Fruit fly (Drosophila melanogaster) whole organism, wandering third instar larva: Measurements from ENCODE around the gene CG13003.

Experiments used
- CG32264 ChIP-seq: fragments of 200-800 bp; sonication (Bioruptor generic); optimal IDR thresholded peaks from 2 replicates; lab custom pipeline; 2016; ENCODE audit warnings: missing biosample characterization, missing genetic modification characterization
- Dfd ChIP-seq: fragments of >200 bp; optimal IDR thresholded peaks from 2 replicates; lab custom pipeline; 2017; ENCODE audit warnings: missing biosample characterization, missing genetic modification characterization
- Dif ChIP-seq: fragments of 200-275, 200-300 bp; sonication (Bioruptor generic); optimal IDR thresholded peaks from 2 replicates; lab custom pipeline; 2018; ENCODE audit warnings: missing biosample characterization, missing genetic modification characterization; ENCODE audit not compliant: partially characterized antibody
- HLH106 ChIP-seq: fragments of 200-800 bp; optimal IDR thresholded peaks from 3 replicates; lab custom pipeline; 2019; ENCODE audit warnings: missing biosample characterization, mild to moderate bottlenecking, missing genetic modification characterization, moderate library complexity
- Hr83 ChIP-seq: fragments of 200-300 bp; sonication (Bioruptor generic); optimal IDR thresholded peaks from 2 replicates; lab custom pipeline; 2016; ENCODE audit warnings: missing biosample characterization, mild to moderate bottlenecking, missing genetic modification characterization, moderate library complexity; ENCODE audit not compliant: poor library complexity, severe bottlenecking
- N ChIP-seq: fragments of >200 bp; optimal IDR thresholded peaks from 2 replicates; lab custom pipeline; 2018; ENCODE audit warnings: missing biosample characterization, missing external identifiers, missing genetic modification characterization
- OdsH ChIP-seq: fragments of 200-800 bp; sonication (Bioruptor generic); optimal IDR thresholded peaks from 2 replicates; lab custom pipeline; 2016; ENCODE audit warnings: missing biosample characterization, mild to moderate bottlenecking, missing genetic modification characterization
- Rel ChIP-seq, 2 experiments: fragments of 200-800 bp; sonication (Bioruptor generic) in 1 of 2; optimal IDR thresholded peaks; 2 replicates in 1 of 2; 3 replicates in 1 of 2; lab custom pipeline; 2016 to 2019; ENCODE audit warnings: mild to moderate bottlenecking in 2 of 2, missing biosample characterization in 2 of 2, missing genetic modification characterization in 2 of 2, moderate library complexity in 1 of 2
- Vsx2 ChIP-seq: fragments of 200-300, 225-300 bp; sonication (Bioruptor generic); optimal IDR thresholded peaks from 2 replicates; lab custom pipeline; 2018; ENCODE audit warnings: missing biosample characterization, missing genetic modification characterization; ENCODE audit not compliant: partially characterized antibody
- br ChIP-seq: fragments of 200-800 bp; sonication (Bioruptor generic); optimal IDR thresholded peaks from 2 replicates; lab custom pipeline; 2016; ENCODE audit warnings: missing biosample characterization, missing genetic modification characterization
- brk ChIP-seq: fragments of 200-800 bp; sonication (Bioruptor generic); optimal IDR thresholded peaks from 2 replicates; lab custom pipeline; 2016; ENCODE audit warnings: missing biosample characterization, mild to moderate bottlenecking, missing genetic modification characterization
- dl ChIP-seq, 2 experiments: fragments of 175-275, 200-275 bp in 1 of 2; fragments of 200-275 bp in 1 of 2; sonication (Bioruptor generic); optimal IDR thresholded peaks; lab custom pipeline; 2018; ENCODE audit warnings: mild to moderate bottlenecking in 2 of 2, missing biosample characterization in 2 of 2, missing genetic modification characterization in 2 of 2, moderate library complexity in 2 of 2; ENCODE audit not compliant: partially characterized antibody in 2 of 2, insufficient read depth in 1 of 2
- dmrt93B ChIP-seq: fragments of 200-800 bp; sonication (Bioruptor generic); optimal IDR thresholded peaks from 2 replicates; lab custom pipeline; 2018; ENCODE audit warnings: missing biosample characterization, mild to moderate bottlenecking, missing genetic modification characterization
- dsf ChIP-seq: sonication (Bioruptor generic); optimal IDR thresholded peaks from 2 replicates; lab custom pipeline; 2016; ENCODE audit warnings: missing biosample characterization, missing genetic modification characterization, borderline replicate concordance
- ey ChIP-seq: fragments of 200-800 bp; sonication (Bioruptor generic); optimal IDR thresholded peaks from 2 replicates; lab custom pipeline; 2016; ENCODE audit warnings: missing biosample characterization, missing genetic modification characterization
- foxo ChIP-seq, 2 experiments: fragments of 200-800 bp; sonication (Bioruptor generic); optimal IDR thresholded peaks; 2 replicates in 1 of 2; 3 replicates in 1 of 2; lab custom pipeline; 2016 to 2017; ENCODE audit warnings: missing biosample characterization in 2 of 2, missing genetic modification characterization in 2 of 2
- fru ChIP-seq: fragments of 200-800 bp; sonication (Bioruptor generic); optimal IDR thresholded peaks from 3 replicates; lab custom pipeline; 2016; ENCODE audit warnings: missing biosample characterization, mild to moderate bottlenecking, missing genetic modification characterization
- h ChIP-seq: fragments of 200-800 bp; sonication (Bioruptor generic); optimal IDR thresholded peaks from 3 replicates; lab custom pipeline; 2016; ENCODE audit warnings: missing biosample characterization, mild to moderate bottlenecking, missing genetic modification characterization
- jim ChIP-seq: fragments of 175-275, 200-325 bp; sonication (Bioruptor generic); optimal IDR thresholded peaks from 2 replicates; lab custom pipeline; 2016; ENCODE audit warnings: missing biosample characterization, mild to moderate bottlenecking, missing genetic modification characterization
- lola ChIP-seq: fragments of >200 bp; optimal IDR thresholded peaks from 2 replicates; lab custom pipeline; 2017; ENCODE audit warnings: missing biosample characterization, missing genetic modification characterization
- pan ChIP-seq: fragments of >200 bp; optimal IDR thresholded peaks from 2 replicates; lab custom pipeline; 2017
- psq ChIP-seq: fragments of 200-800 bp; sonication (Bioruptor generic); optimal IDR thresholded peaks from 3 replicates; lab custom pipeline; 2017; ENCODE audit warnings: missing biosample characterization, mild to moderate bottlenecking, missing genetic modification characterization, moderate library complexity
- rgr ChIP-seq: fragments of 200-800 bp; sonication (Bioruptor generic); optimal IDR thresholded peaks from 3 replicates; lab custom pipeline; 2016; ENCODE audit warnings: missing biosample characterization, mild to moderate bottlenecking, missing genetic modification characterization
- sage ChIP-seq: fragments of 200-800 bp; sonication (Bioruptor generic); optimal IDR thresholded peaks from 2 replicates; lab custom pipeline; 2016; ENCODE audit warnings: missing biosample characterization, mild to moderate bottlenecking, missing genetic modification characterization
- sv ChIP-seq: fragments of 200-800 bp; sonication (Bioruptor generic); optimal IDR thresholded peaks from 3 replicates; lab custom pipeline; 2016; ENCODE audit warnings: missing biosample characterization, missing genetic modification characterization
- tai ChIP-seq: sonication (Bioruptor generic); optimal IDR thresholded peaks from 2 replicates; lab custom pipeline; 2016; ENCODE audit warnings: missing biosample characterization, missing genetic modification characterization
- usp ChIP-seq: fragments of >200 bp; optimal IDR thresholded peaks from 2 replicates; lab custom pipeline; 2017; ENCODE audit warnings: missing biosample characterization, missing genetic modification characterization

The CG13003 gene

dm6 chrX:16876425-16876824, at the start of gene CG13003:
Gene CG13003, minus strand, starts transcription at chrX:16876544.
- TF ChIP-seq h (GFP tag; lab: Kevin White, UChicago) (no peak), Rel (GFP tag; optimal IDR thresholded peaks at IDR 0.05; lab: Kevin White, UChicago) (no peak), Rel (tag; optimal IDR thresholded peaks at IDR 0.05; lab: Kevin White, UChicago) (peak; percentile 87)
- TF ChIP-seq, all 38 proteins: peak for 1

- no peak for TF ChIP-seq Rel (GFP tag; optimal IDR thresholded peaks at IDR 0.05; lab: Kevin White, UChicago)
- TF ChIP-seq Rel (tag; optimal IDR thresholded peaks at IDR 0.05; lab: Kevin White, UChicago): peak; percentile 28
- no peak for TF ChIP-seq brk (GFP tag; lab: Kevin White, UChicago)
- no peak for TF ChIP-seq jim
- peak in 1 of 2 experiments; percentile 10 for TF ChIP-seq foxo (GFP tag; optimal IDR thresholded peaks at IDR 0.05; lab: Kevin White, UChicago)
- TF ChIP-seq h (GFP tag; lab: Kevin White, UChicago): peak; percentile 83
- TF ChIP-seq fru: peak; percentile 6
- peak; percentile 31 for TF ChIP-seq HLH106 (tag; lab: Kevin White, UChicago)
- TF ChIP-seq, all 38 proteins: peak for 5
Observed at dm6 chrX:16924069-16924721, 47.9 kb upstream of the CG13003 start.

dm6 chrX:16923503-16923902, 47.2 kb upstream of the CG13003 start:
- peak; percentile 15 for TF ChIP-seq h (GFP tag; lab: Kevin White, UChicago)
- peak; percentile 23 for TF ChIP-seq rgr (GFP tag; lab: Kevin White, UChicago)
- TF ChIP-seq pan (lab: Kevin White, UChicago): no peak
- peak; percentile 6 for TF ChIP-seq psq
- TF ChIP-seq OdsH (GFP tag; lab: Kevin White, UChicago): peak; percentile 6
- no peak for TF ChIP-seq fru
- TF ChIP-seq ey (GFP tag; lab: Kevin White, UChicago): peak; percentile 1
- TF ChIP-seq sv (GFP tag; lab: Kevin White, UChicago): no peak
- TF ChIP-seq br (GFP tag; lab: Kevin White, UChicago): no peak
- no peak for TF ChIP-seq sage (GFP tag; lab: Kevin White, UChicago)

dm6 chrX:16922626-16923025, 46.3 kb upstream of the CG13003 start:
- TF ChIP-seq jim (no peak), usp (GFP tag; lab: Kevin White, UChicago) (no peak), fru (no peak), dl (GFP tag; optimal IDR thresholded peaks at IDR 0.05; lab: Kevin White, UChicago; ENCODE audit: insufficient read depth in 1 of 2, partially characterized antibody in 2 of 2) (no peak), br (GFP tag; lab: Kevin White, UChicago) (no peak), dmrt93B (GFP tag; lab: Kevin White, UChicago) (no peak), pan (lab: Kevin White, UChicago) (no peak)
- TF ChIP-seq, all 38 proteins: peak for 0

dm6 chrX:16920682-16921286, 44.4 kb upstream of the CG13003 start:
- TF ChIP-seq Dif (GFP tag; lab: Kevin White, UChicago) (no peak), Vsx2 (GFP tag; lab: Kevin White, UChicago) (no peak), CG32264 (GFP tag; lab: Kevin White, UChicago) (no peak), dl (GFP tag; optimal IDR thresholded peaks at IDR 0.05; lab: Kevin White, UChicago; ENCODE audit: insufficient read depth in 1 of 2, partially characterized antibody in 2 of 2) (no peak), Dfd (no peak), psq (no peak), pan (lab: Kevin White, UChicago) (no peak), lola (no peak), Hr83 (GFP tag; lab: Kevin White, UChicago) (no peak), HLH106 (tag; lab: Kevin White, UChicago) (no peak), tai (no peak), OdsH (GFP tag; lab: Kevin White, UChicago) (no peak), N (GFP tag; lab: Kevin White, UChicago) (no peak), ey (GFP tag; lab: Kevin White, UChicago) (no peak), brk (GFP tag; lab: Kevin White, UChicago) (no peak), dsf (GFP tag; lab: Kevin White, UChicago) (no peak), sv (GFP tag; lab: Kevin White, UChicago) (no peak)
